Fruit fly (Drosophila melanogaster): ENCODE results near the gene CG6420.

DNA sequence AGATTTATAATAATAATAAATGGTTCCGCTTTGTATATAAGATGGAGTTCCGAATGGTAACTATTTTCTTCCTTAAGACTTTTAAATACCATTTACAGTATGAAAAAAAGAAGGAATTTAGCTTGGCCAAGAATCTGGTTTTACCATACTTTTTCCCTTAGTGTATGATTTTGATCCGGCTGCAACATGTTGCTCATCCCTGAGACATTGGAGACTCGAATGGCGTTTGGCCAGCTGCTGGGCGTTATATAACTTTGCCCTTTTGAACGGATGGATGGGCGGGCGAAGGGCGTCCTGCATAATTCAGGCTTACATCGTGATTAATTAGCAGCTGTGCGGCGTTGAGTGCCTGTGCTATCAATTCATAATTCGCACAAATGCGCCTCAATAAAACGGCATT is 20.7 kb downstream of the CG6420 start:
- TF ChIP-seq Mnt (GFP tag; optimal IDR thresholded peaks at IDR 0.05) (no peak), CG7101 (tag; optimal IDR thresholded peaks at IDR 0.05) (no peak), cnc (optimal IDR thresholded peaks at IDR 0.05) (no peak), pad (GFP tag; optimal IDR thresholded peaks at IDR 0.05) (no peak), kay (GFP tag; ENCODE audit: borderline replicate concordance) (no peak)
